Fruit fly (Drosophila melanogaster): ENCODE measurements around the gene CG13678.

CG13678 gene

dm6 chr3L:8193016-8193415, 28.9 kb upstream of the CG13678 start, which contains the start of gene CG7387:
Gene CG7387, minus strand, starts transcription at chr3L:8193116.
- no peak for TF ChIP-seq ken (GFP tag; IDR thresholded peaks at IDR 0.05)
- no peak for TF ChIP-seq Oaz (GFP tag; IDR thresholded peaks at IDR 0.05)
- TF ChIP-seq CG8281 (tag; optimal IDR thresholded peaks at IDR 0.05) = no peak
- no peak for TF ChIP-seq Nf-YC (tag; optimal IDR thresholded peaks at IDR 0.05)
- no peak for TF ChIP-seq CG10267 (tag; optimal IDR thresholded peaks at IDR 0.05)
- TF ChIP-seq Hand (GFP tag; optimal IDR thresholded peaks at IDR 0.05) = no peak
- no peak for TF ChIP-seq gem (tag; optimal IDR thresholded peaks at IDR 0.05)
- TF ChIP-seq ssp (GFP tag; IDR thresholded peaks at IDR 0.05) = no peak
- no peak for TF ChIP-seq CG3838 (GFP tag; optimal IDR thresholded peaks at IDR 0.05)
- no peak for TF ChIP-seq CG9609 (GFP tag; optimal IDR thresholded peaks at IDR 0.05)
- no peak for TF ChIP-seq Lhr (GFP tag; optimal IDR thresholded peaks at IDR 0.05)
- TF ChIP-seq CG18764 (GFP tag; optimal IDR thresholded peaks at IDR 0.05) = no peak
- no peak for TF ChIP-seq vfl (GFP tag; optimal IDR thresholded peaks at IDR 0.05)
- TF ChIP-seq psq (GFP tag; optimal IDR thresholded peaks at IDR 0.05) = no peak

- TF ChIP-seq NC2α (GFP tag; optimal IDR thresholded peaks at IDR 0.05) (no peak), CG6689 (GFP tag; IDR thresholded peaks at IDR 0.05) (peak; percentile 61), CG3838 (GFP tag; optimal IDR thresholded peaks at IDR 0.05) (no peak), Xrp1 (GFP tag; IDR thresholded peaks at IDR 0.05) (peak; percentile 62), CG4404 (GFP tag; IDR thresholded peaks at IDR 0.05) (peak; percentile 62), CG2875 (GFP tag; optimal IDR thresholded peaks at IDR 0.05) (no peak), CG8290 (GFP tag; optimal IDR thresholded peaks at IDR 0.05) (peak; percentile 53), CG8290 (tag; optimal IDR thresholded peaks at IDR 0.05) (peak in 1 of 2 experiments; percentile 1), br (optimal IDR thresholded peaks at IDR 0.05) (no peak), Bteb2 (GFP tag; optimal IDR thresholded peaks at IDR 0.05) (no peak), gsb-n (tag; optimal IDR thresholded peaks at IDR 0.05) (no peak), CG4730 (GFP tag; IDR thresholded peaks at IDR 0.05) (peak; percentile 27; the same call in 1 of the 2 replicates), B-H1 (GFP tag; IDR thresholded peaks at IDR 0.05) (peak; percentile 33; the same call in 1 of the 3 replicates), CG1832 (GFP tag; optimal IDR thresholded peaks at IDR 0.05) (no peak), Abd-B (GFP tag; optimal IDR thresholded peaks at IDR 0.05) (peak; percentile 87), CG11695 (GFP tag; IDR thresholded peaks at IDR 0.05) (no peak), lilli (GFP tag; optimal IDR thresholded peaks at IDR 0.05) (peak; percentile 66), maf-S (GFP tag; optimal IDR thresholded peaks at IDR 0.05) (peak; percentile 45), CG7987 (GFP tag; optimal IDR thresholded peaks at IDR 0.05) (peak; percentile 2), CG10979 (tag; optimal IDR thresholded peaks at IDR 0.05) (peak; percentile 60), cwo (GFP tag; optimal IDR thresholded peaks at IDR 0.05) (peak; percentile 57), CG6791 (GFP tag; IDR thresholded peaks at IDR 0.05; ENCODE audit: partially characterized antibody) (peak; percentile 82), CG10366 (GFP tag; IDR thresholded peaks at IDR 0.05) (peak; percentile 41; the same call in 1 of the 2 replicates), CG3281 (GFP tag; optimal IDR thresholded peaks at IDR 0.05) (peak; percentile 86), CG18619 (GFP tag; optimal IDR thresholded peaks at IDR 0.05) (peak; percentile 79), zen (tag; optimal IDR thresholded peaks at IDR 0.05) (peak; percentile 79), pum (GFP tag; optimal IDR thresholded peaks at IDR 0.05) (peak; percentile 38), az2 (GFP tag; optimal IDR thresholded peaks at IDR 0.05) (peak; percentile 54), CG9876 (GFP tag; optimal IDR thresholded peaks at IDR 0.05) (peak; percentile 67), Atf3 (GFP tag; optimal IDR thresholded peaks at IDR 0.05) (peak; percentile 26), CG1602 (GFP tag; optimal IDR thresholded peaks at IDR 0.05) (peak; percentile 63), klu (GFP tag; IDR thresholded peaks at IDR 0.05) (peak; percentile 62; the same call in 1 of the 2 replicates), CG13624 (GFP tag; optimal IDR thresholded peaks at IDR 0.05) (peak; percentile 31), z (GFP tag; IDR thresholded peaks at IDR 0.05) (no peak), CG13894 (tag; optimal IDR thresholded peaks at IDR 0.05) (no peak), kay (GFP tag; optimal IDR thresholded peaks at IDR 0.05) (peak; percentile 47), CG17802 (tag; optimal IDR thresholded peaks at IDR 0.05) (peak; percentile 16), bigmax (GFP tag; optimal IDR thresholded peaks at IDR 0.05) (no peak)
Measured at dm6 chr3L:8197779-8198279, 24.1 kb upstream of the CG13678 start, which contains the start of the genes UbcE2M and Dhps. Gene UbcE2M, minus strand, starts transcription at chr3L:8197987. Gene Dhps, plus strand, starts transcription at chr3L:8198207.

All from whole organism, embryonic.